Fruit fly (Drosophila melanogaster) whole organism, embryonic: Measurements from ENCODE around the gene CG15642.
A peak's percentile ranks its signal among the peaks of the same experiment; 100 is the strongest.

Source experiments
- Awh ChIP-seq: fragments of 200-800 bp; sonication (Bioruptor generic); IDR thresholded peaks from 2 replicates; pipeline ENCODE4, ENCODE4 v1.3.6; 2022; ENCODE audit warnings: missing biosample characterization, missing genetic modification characterization
- Bdp1 ChIP-seq: fragments of 200-800 bp; sonication (Bioruptor generic); optimal IDR thresholded peaks from 3 replicates; lab custom pipeline; 2016; ENCODE audit warnings: missing biosample characterization, missing genetic modification characterization
- CG10147 ChIP-seq: fragments of 200-800 bp; sonication (Bioruptor generic); optimal IDR thresholded peaks from 2 replicates; lab custom pipeline; 2019; ENCODE audit warnings: missing biosample characterization, mild to moderate bottlenecking, missing genetic modification characterization, moderate library complexity
- CG10366 ChIP-seq: fragments of 200-800 bp; sonication (Bioruptor generic); IDR thresholded peaks from 2 replicates; pipeline ENCODE4 v1.3.6; 2022; ENCODE audit warnings: missing biosample characterization, missing genetic modification characterization
- CG11560 ChIP-seq: fragments of 200-800 bp; sonication (Bioruptor generic); IDR thresholded peaks from 3 replicates; pipeline ENCODE4 v1.3.6; 2022; ENCODE audit warnings: missing biosample characterization, missing genetic modification characterization
- CG11723 ChIP-seq: fragments of 200-800 bp; sonication (Bioruptor generic); optimal IDR thresholded peaks from 2 replicates; lab custom pipeline; 2017; ENCODE audit warnings: missing biosample characterization, mild to moderate bottlenecking, missing genetic modification characterization
- CG12659 ChIP-seq: fragments of 200-800 bp; sonication (Bioruptor generic); optimal IDR thresholded peaks from 3 replicates; lab custom pipeline; 2017; ENCODE audit warnings: mild to moderate bottlenecking, missing biosample characterization, missing genetic modification reagents, missing genetic modification characterization
- CG14667 ChIP-seq: fragments of 200-800 bp; sonication (Bioruptor generic); IDR thresholded peaks from 2 replicates; pipeline ENCODE4 v1.3.6; 2022; ENCODE audit warnings: missing biosample characterization, missing genetic modification characterization
- CG15011 ChIP-seq: fragments of 200-800 bp; sonication (Bioruptor generic); optimal IDR thresholded peaks from 3 replicates; lab custom pipeline; 2018; ENCODE audit warnings: missing biosample characterization, mild to moderate bottlenecking, missing genetic modification characterization
- CG17361 ChIP-seq: fragments of 200-800 bp; sonication (Bioruptor generic); IDR thresholded peaks from 3 replicates; pipeline ENCODE4 v1.3.6; 2022; ENCODE audit warnings: missing biosample characterization, missing genetic modification characterization
- CG18262 ChIP-seq: fragments of 200-800 bp; optimal IDR thresholded peaks from 3 replicates; lab custom pipeline; 2019; ENCODE audit warnings: missing biosample characterization, mild to moderate bottlenecking, missing genetic modification characterization, moderate library complexity
- CG31224 ChIP-seq: fragments of 200-800 bp; sonication (Bioruptor generic); IDR thresholded peaks from 2 replicates; pipeline ENCODE4 v1.3.6; 2022; ENCODE audit warnings: missing biosample characterization, missing genetic modification characterization
- CG32532 ChIP-seq: fragments of 200-800 bp; sonication (Bioruptor generic); IDR thresholded peaks from 2 replicates; pipeline ENCODE4 v1.3.6; 2022; ENCODE audit warnings: missing biosample characterization, missing genetic modification characterization
- CG3407 ChIP-seq: fragments of 200-800 bp; sonication (Bioruptor generic); optimal IDR thresholded peaks from 2 replicates; lab custom pipeline; 2018; ENCODE audit warnings: missing biosample characterization, mild to moderate bottlenecking, missing genetic modification characterization
- CG7556 ChIP-seq: fragments of 200-800 bp; sonication (Bioruptor generic); optimal IDR thresholded peaks from 2 replicates; lab custom pipeline; 2017; ENCODE audit warnings: missing biosample characterization, mild to moderate bottlenecking, missing genetic modification characterization
- CG7839 ChIP-seq: fragments of 200-800 bp; sonication (Bioruptor generic); optimal IDR thresholded peaks from 3 replicates; lab custom pipeline; 2018; ENCODE audit warnings: missing biosample characterization, mild to moderate bottlenecking, missing genetic modification characterization, moderate library complexity
- CG8089 ChIP-seq: fragments of 200-800 bp; sonication (Bioruptor generic); optimal IDR thresholded peaks from 3 replicates; lab custom pipeline; 2016; ENCODE audit warnings: missing biosample characterization, missing genetic modification characterization
- CG8765 ChIP-seq: fragments of 200-800 bp; sonication (Bioruptor generic); IDR thresholded peaks from 2 replicates; pipeline ENCODE4 v1.3.6; 2022; ENCODE audit warnings: missing biosample characterization, missing genetic modification characterization
- D19A ChIP-seq: fragments of 200-800 bp; optimal IDR thresholded peaks from 3 replicates; lab custom pipeline; 2019; ENCODE audit warnings: missing biosample characterization, mild to moderate bottlenecking, missing genetic modification characterization, moderate library complexity
- Dip3 ChIP-seq: fragments of 200-800 bp; sonication (Bioruptor generic); optimal IDR thresholded peaks from 3 replicates; lab custom pipeline; 2016; ENCODE audit warnings: missing biosample characterization, missing genetic modification characterization
- Doc2 ChIP-seq: fragments of 200-800 bp; sonication (Bioruptor generic); IDR thresholded peaks from 2 replicates; pipeline ENCODE4 v1.3.6; 2022; ENCODE audit warnings: missing biosample characterization, missing genetic modification characterization
- E2f2 ChIP-seq: fragments of 200-800 bp; sonication (Bioruptor generic); IDR thresholded peaks from 2 replicates; pipeline ENCODE4 v1.3.6; 2022; ENCODE audit warnings: missing biosample characterization, missing genetic modification characterization
- GATAe ChIP-seq: fragments of 200-800 bp; sonication (Bioruptor generic); conservative IDR thresholded peaks from 2 replicates; pipeline ENCODE4 v1.3.6; 2022; ENCODE audit warnings: missing biosample characterization, missing genetic modification characterization
- HLH54F ChIP-seq: fragments of 200-800 bp; sonication (Bioruptor generic); optimal IDR thresholded peaks from 3 replicates; lab custom pipeline; 2016; ENCODE audit warnings: missing biosample characterization, missing genetic modification characterization
- HLHmδ ChIP-seq: fragments of 200-800 bp; sonication (Bioruptor generic); optimal IDR thresholded peaks from 2 replicates; lab custom pipeline; 2018; ENCODE audit warnings: missing biosample characterization, mild to moderate bottlenecking, missing genetic modification characterization, moderate library complexity
- Lpt ChIP-seq: fragments of >200 bp; optimal IDR thresholded peaks from 2 replicates; lab custom pipeline; 2018; ENCODE audit warnings: missing biosample characterization, missing genetic modification characterization
- NfI ChIP-seq: fragments of 200-800 bp; sonication (Bioruptor generic); optimal IDR thresholded peaks from 3 replicates; lab custom pipeline; 2018; ENCODE audit warnings: missing biosample characterization, mild to moderate bottlenecking, missing genetic modification characterization, moderate library complexity
- Oli ChIP-seq: fragments of 200-800 bp; sonication (Bioruptor generic); optimal IDR thresholded peaks from 2 replicates; lab custom pipeline; 2018; ENCODE audit warnings: missing biosample characterization, mild to moderate bottlenecking, missing genetic modification characterization, moderate library complexity
- PHDP ChIP-seq: fragments of 200-800 bp; sonication (Bioruptor generic); optimal IDR thresholded peaks from 3 replicates; lab custom pipeline; 2018; ENCODE audit warnings: missing biosample characterization, mild to moderate bottlenecking, missing genetic modification characterization, moderate library complexity
- Sin3A ChIP-seq: fragments of >200 bp; optimal IDR thresholded peaks from 2 replicates; lab custom pipeline; 2018
- Sox102F ChIP-seq: fragments of 200-800 bp; sonication (Bioruptor generic); optimal IDR thresholded peaks from 2 replicates; lab custom pipeline; 2018; ENCODE audit warnings: missing biosample characterization, mild to moderate bottlenecking, missing genetic modification characterization, moderate library complexity
- Stat92E ChIP-seq, 3 experiments: fragments of >200 bp in 2 of 3; fragments of 200-800 bp in 1 of 3; sonication (Bioruptor generic) in 1 of 3; optimal IDR thresholded peaks; 2 replicates each; lab custom pipeline; 2017 to 2019; ENCODE audit warnings: missing biosample characterization in 3 of 3, missing genetic modification characterization in 3 of 3, mild to moderate bottlenecking in 1 of 3, moderate library complexity in 1 of 3
- Taf1 ChIP-seq: fragments of 200-800 bp; sonication (Bioruptor generic); IDR thresholded peaks from 2 replicates; pipeline ENCODE4 v1.3.6; 2022; ENCODE audit warnings: missing biosample characterization, missing genetic modification characterization
- Usf ChIP-seq: fragments of 200-800 bp; sonication (Bioruptor generic); optimal IDR thresholded peaks from 2 replicates; lab custom pipeline; 2017; ENCODE audit warnings: missing genotype, missing biosample characterization, missing genetic modification characterization
- abd-A ChIP-seq: fragments of 200-800 bp; sonication (Bioruptor generic); optimal IDR thresholded peaks from 3 replicates; lab custom pipeline; 2019; ENCODE audit warnings: missing biosample characterization, mild to moderate bottlenecking, missing genetic modification characterization, moderate library complexity
- br ChIP-seq: fragments of >200 bp; optimal IDR thresholded peaks from 2 replicates; lab custom pipeline; 2017
- bsh ChIP-seq, 2 experiments: fragments of 200-800 bp; sonication (Bioruptor generic); optimal IDR thresholded peaks; 2 replicates each; lab custom pipeline; 2017 to 2018; ENCODE audit warnings: mild to moderate bottlenecking in 2 of 2, missing biosample characterization in 2 of 2, missing genetic modification characterization in 2 of 2, moderate library complexity in 1 of 2
- corto ChIP-seq: fragments of 200-800 bp; sonication (Bioruptor generic); optimal IDR thresholded peaks from 2 replicates; lab custom pipeline; 2016; ENCODE audit warnings: missing biosample characterization, mild to moderate bottlenecking, missing genetic modification characterization, moderate library complexity
- da ChIP-seq: fragments of 200-800 bp; sonication (Bioruptor generic); optimal IDR thresholded peaks from 2 replicates; lab custom pipeline; 2016; ENCODE audit warnings: missing biosample characterization, missing genetic modification characterization
- dpn ChIP-seq, 2 experiments: fragments of 200-800 bp; sonication (Bioruptor generic); optimal IDR thresholded peaks; 3 replicates each; lab custom pipeline; 2016; ENCODE audit warnings: missing biosample characterization in 2 of 2, missing genetic modification characterization in 2 of 2
- ems ChIP-seq: fragments of 200-800 bp; sonication (Bioruptor generic); optimal IDR thresholded peaks from 3 replicates; lab custom pipeline; 2016; ENCODE audit warnings: missing biosample characterization, missing genetic modification characterization
- hbn ChIP-seq: fragments of 200-800 bp; sonication (Bioruptor generic); IDR thresholded peaks from 2 replicates; pipeline ENCODE4 v1.3.6; 2022; ENCODE audit warnings: missing biosample characterization, missing genetic modification characterization; ENCODE audit not compliant: partially characterized antibody
- hth ChIP-seq: fragments of >200 bp; optimal IDR thresholded peaks from 2 replicates; lab custom pipeline; 2017; ENCODE audit warnings: inconsistent platforms
- ind ChIP-seq: fragments of 200-800 bp; sonication (Bioruptor generic); optimal IDR thresholded peaks from 3 replicates; lab custom pipeline; 2016; ENCODE audit warnings: missing biosample characterization, missing genetic modification characterization
- kni ChIP-seq: fragments of 200-800 bp; sonication (Bioruptor generic); optimal IDR thresholded peaks from 3 replicates; lab custom pipeline; 2017; ENCODE audit warnings: mild to moderate bottlenecking, missing biosample characterization, missing genetic modification reagents, missing genetic modification characterization
- lmd ChIP-seq: fragments of 200-800 bp; sonication (Bioruptor generic); IDR thresholded peaks from 2 replicates; pipeline ENCODE4 v1.3.6; 2022; ENCODE audit warnings: missing biosample characterization, missing genetic modification characterization
- mirr ChIP-seq: fragments of 200-800 bp; sonication (Bioruptor generic); optimal IDR thresholded peaks from 3 replicates; lab custom pipeline; 2018; ENCODE audit warnings: missing biosample characterization, mild to moderate bottlenecking, missing genetic modification characterization
- pb ChIP-seq: fragments of 200-800 bp; sonication (Bioruptor generic); optimal IDR thresholded peaks from 3 replicates; lab custom pipeline; 2016; ENCODE audit warnings: missing biosample characterization, missing genetic modification characterization
- pfk ChIP-seq: fragments of 200-800 bp; sonication (Bioruptor generic); optimal IDR thresholded peaks from 2 replicates; lab custom pipeline; 2018; ENCODE audit warnings: missing biosample characterization, mild to moderate bottlenecking, missing genetic modification characterization, moderate library complexity
- seq ChIP-seq: fragments of 200-800 bp; sonication (Bioruptor generic); IDR thresholded peaks from 2 replicates; pipeline ENCODE4 v1.3.6; 2022; ENCODE audit warnings: missing biosample characterization, missing genetic modification characterization
- wdn ChIP-seq: fragments of 200-800 bp; sonication (Bioruptor generic); IDR thresholded peaks from 2 replicates; pipeline ENCODE4 v1.3.6; 2022; ENCODE audit warnings: missing biosample characterization, missing genetic modification characterization

Gene CG15642

dm6 chrX:15497440-15498271, 30.1 kb upstream of the CG15642 start (continued):
- TF ChIP-seq CG10366 (GFP tag; lab: Robert Waterston, UW): no peak
- no peak for TF ChIP-seq Bdp1 (GFP tag; lab: Kevin White, UChicago)
- no peak for TF ChIP-seq CG10147 (GFP tag; lab: Kevin White, UChicago)
- TF ChIP-seq ind (GFP tag; lab: Kevin White, UChicago): no peak
- TF ChIP-seq CG7839 (tag; lab: Kevin White, UChicago): peak; percentile 24
- TF ChIP-seq E2f2 (GFP tag; lab: Robert Waterston, UW): no peak
- TF ChIP-seq HLHmδ (GFP tag; lab: Kevin White, UChicago): no peak
- no peak for TF ChIP-seq seq
- no peak for TF ChIP-seq hth (lab: Kevin White, UChicago)
- no peak for TF ChIP-seq pfk (GFP tag; lab: Kevin White, UChicago)
- TF ChIP-seq bsh (GFP tag; optimal IDR thresholded peaks at IDR 0.05; lab: Kevin White, UChicago): peak in 1 of 2 experiments; percentile 2
- no peak for TF ChIP-seq corto (GFP tag; lab: Kevin White, UChicago)
- no peak for TF ChIP-seq CG14667 (GFP tag; lab: Robert Waterston, UW)
- no peak for TF ChIP-seq NfI (GFP tag; lab: Kevin White, UChicago)
- no peak for TF ChIP-seq da (GFP tag; lab: Kevin White, UChicago)
- no peak for TF ChIP-seq lmd (GFP tag; lab: Robert Waterston, UW)
- TF ChIP-seq GATAe: no peak
- TF ChIP-seq CG11560 (tag; lab: Robert Waterston, UW): no peak
- TF ChIP-seq Dip3: no peak
- TF ChIP-seq kni (GFP tag; lab: Kevin White, UChicago): peak; percentile 48
- no peak for TF ChIP-seq Oli
- no peak for TF ChIP-seq CG32532
- no peak for TF ChIP-seq CG11723 (GFP tag; lab: Kevin White, UChicago)
- TF ChIP-seq CG17361: 0 out of 3 replicates have a peak, but pooled peaks have one; percentile 18
- TF ChIP-seq HLH54F (GFP tag; lab: Kevin White, UChicago): no peak
- no peak for TF ChIP-seq Sox102F (GFP tag; lab: Kevin White, UChicago)
- peak in 1 of 2 experiments; percentile 5 for TF ChIP-seq dpn (GFP tag; optimal IDR thresholded peaks at IDR 0.05; lab: Kevin White, UChicago)
- TF ChIP-seq CG31224 (GFP tag; lab: Robert Waterston, UW): no peak
- no peak for TF ChIP-seq Doc2 (GFP tag; lab: Robert Waterston, UW)
- peak; percentile 32 for TF ChIP-seq CG18262 (tag; lab: Kevin White, UChicago)
- no peak for TF ChIP-seq CG7556 (GFP tag; lab: Kevin White, UChicago)
- TF ChIP-seq wdn: no peak
- no peak for TF ChIP-seq pb
- TF ChIP-seq CG8089 (GFP tag; lab: Kevin White, UChicago): no peak
- TF ChIP-seq Sin3A (lab: Kevin White, UChicago): no peak
- no peak for TF ChIP-seq CG15011 (GFP tag; lab: Kevin White, UChicago)
- no peak for TF ChIP-seq ems
- TF ChIP-seq hbn: no peak
- no peak for TF ChIP-seq Taf1 (GFP tag; lab: Robert Waterston, UW)
- no peak for TF ChIP-seq br
- no peak for TF ChIP-seq mirr (GFP tag; lab: Kevin White, UChicago)
- TF ChIP-seq D19A: no peak
- no peak for TF ChIP-seq Stat92E (GFP tag; optimal IDR thresholded peaks at IDR 0.05; lab: Kevin White, UChicago)
- TF ChIP-seq Lpt (GFP tag; lab: Kevin White, UChicago): no peak
- TF ChIP-seq CG8765: no peak
- no peak for TF ChIP-seq Awh (GFP tag; lab: Robert Waterston, UW)
- no peak for TF ChIP-seq PHDP (tag; lab: Kevin White, UChicago)
- no peak for TF ChIP-seq Usf (GFP tag; lab: Kevin White, UChicago)
- peak; percentile 57 for TF ChIP-seq CG3407 (GFP tag; lab: Kevin White, UChicago)
- no peak for TF ChIP-seq CG12659 (GFP tag; lab: Kevin White, UChicago)
- no peak for TF ChIP-seq abd-A
